Worm (Caenorhabditis elegans) whole organism, L4 larva: ENCODE results near the gene F22B3.5.
"Not testable (repeated sequence)": the region's sequence is repeated elsewhere in the genome, so short reads cannot be mapped to it uniquely, and the experiment has no call there.

Experiments used
- D1046.2 ChIP-seq: fragments of 200-800 bp; sonication (Bioruptor generic); IDR thresholded peaks from 2 replicates; pipeline ENCODE4 v1.3.6; 2022; ENCODE audit warnings: missing genetic modification characterization, missing compliant biosample characterization
- F10B5.3 ChIP-seq: sonication (generic microtip); optimal IDR thresholded peaks from 2 replicates; lab custom pipeline; 2016; ENCODE audit warnings: mild to moderate bottlenecking, missing genetic modification characterization, missing compliant biosample characterization
- F26F4.8 ChIP-seq: fragments of 200-800 bp; sonication (Bioruptor generic); conservative IDR thresholded peaks from 2 replicates; pipeline ENCODE4 v1.3.6; 2022; ENCODE audit warnings: missing genetic modification characterization, missing compliant biosample characterization
- F49E8.2 ChIP-seq: sonication (generic microtip); optimal IDR thresholded peaks from 2 replicates; lab custom pipeline; 2016; ENCODE audit warnings: missing compliant biosample characterization, mild to moderate bottlenecking, missing genetic modification characterization, borderline replicate concordance
- Y105C5A.15 ChIP-seq: fragments of 200-800 bp; sonication (Bioruptor generic); IDR thresholded peaks from 2 replicates; pipeline ENCODE4 v1.3.6; 2022; ENCODE audit warnings: missing genetic modification characterization, missing compliant biosample characterization
- Y48G9A.11 ChIP-seq: fragments of 200-800 bp; sonication (Bioruptor generic); IDR thresholded peaks from 2 replicates; pipeline ENCODE4 v1.3.6; 2022; ENCODE audit warnings: missing genetic modification reagents, missing genetic modification characterization, missing compliant biosample characterization
- aly-2 ChIP-seq: sonication (generic microtip); optimal IDR thresholded peaks from 2 replicates; lab custom pipeline; 2018; ENCODE audit warnings: missing biosample characterization, missing genetic modification characterization
- arid-1 ChIP-seq: fragments of 200-800 bp; sonication (Bioruptor generic); conservative IDR thresholded peaks from 2 replicates; pipeline ENCODE4 v1.3.6; 2022; ENCODE audit warnings: missing genetic modification reagents, missing genetic modification characterization, missing compliant biosample characterization
- ctbp-1 ChIP-seq: fragments of 200-800 bp; sonication (Bioruptor generic); IDR thresholded peaks from 2 replicates; pipeline ENCODE4 v1.3.6; 2022; ENCODE audit warnings: missing genetic modification reagents, missing genetic modification characterization, missing compliant biosample characterization
- dmd-8 ChIP-seq: fragments of 200-800 bp; sonication (Bioruptor generic); IDR thresholded peaks from 2 replicates; pipeline ENCODE4 v1.3.6; 2022; ENCODE audit warnings: missing genetic modification characterization, missing compliant biosample characterization
- fos-1 ChIP-seq: fragments of 150-350 bp; optimal IDR thresholded peaks from 2 replicates; lab custom pipeline; 2014; ENCODE audit warnings: missing biosample characterization, missing genetic modification characterization
- lim-7 ChIP-seq: fragments of 200-800 bp; sonication (Bioruptor generic); IDR thresholded peaks from 2 replicates; pipeline ENCODE4 v1.3.6; 2022; ENCODE audit warnings: missing genetic modification characterization, missing compliant biosample characterization
- lin-38 ChIP-seq: fragments of 200-800 bp; sonication (Bioruptor generic); IDR thresholded peaks from 2 replicates; pipeline ENCODE4 v1.3.6; 2022; ENCODE audit warnings: missing genetic modification reagents, missing genetic modification characterization, missing compliant biosample characterization
- mdl-1 ChIP-seq, 2 experiments: fragments of 150-350 bp in 1 of 2; sonication (generic microtip) in 1 of 2; optimal IDR thresholded peaks; 2 replicates each; lab custom pipeline; 2014 to 2017; ENCODE audit warnings: missing biosample characterization in 2 of 2, missing genetic modification characterization in 2 of 2
- mes-2 ChIP-seq: sonication (generic microtip); optimal IDR thresholded peaks from 2 replicates; lab custom pipeline; 2016; ENCODE audit warnings: missing genotype, mild to moderate bottlenecking, missing genetic modification characterization, missing compliant biosample characterization; ENCODE audit not compliant: poor library complexity, severe bottlenecking
- nhr-237 ChIP-seq: sonication (generic microtip); optimal IDR thresholded peaks from 2 replicates; lab custom pipeline; 2017; ENCODE audit warnings: missing biosample characterization, missing genetic modification characterization
- nhr-42 ChIP-seq: fragments of 200-800 bp; sonication (Bioruptor generic); IDR thresholded peaks from 2 replicates; pipeline ENCODE4 v1.3.6; 2022; ENCODE audit warnings: missing genetic modification characterization, missing compliant biosample characterization
- nhr-6 ChIP-seq: fragments of 150-350 bp; optimal IDR thresholded peaks from 2 replicates; lab custom pipeline; 2014; ENCODE audit warnings: missing biosample characterization, missing genetic modification characterization
- pha-4 ChIP-seq, 2 experiments: fragments of 150-350 bp in 1 of 2; fragments of 200-800 bp in 1 of 2; sonication (Bioruptor generic) in 1 of 2; IDR thresholded peaks in 1 of 2; optimal IDR thresholded peaks in 1 of 2; 2 replicates each; pipeline versions ENCODE4 v1.3.6 to Lab custom; 2014 to 2022; ENCODE audit warnings: missing genetic modification characterization in 2 of 2, missing genetic modification reagents in 2 of 2, missing biosample characterization in 1 of 2, missing compliant biosample characterization in 1 of 2
- skn-1 ChIP-seq: fragments of 150-350 bp; optimal IDR thresholded peaks from 2 replicates; lab custom pipeline; 2014; ENCODE audit warnings: missing biosample characterization, missing genetic modification characterization
- snpc-1.2 ChIP-seq: fragments of 200-800 bp; sonication (Bioruptor generic); IDR thresholded peaks from 2 replicates; pipeline ENCODE4 v1.3.6; 2022; ENCODE audit warnings: missing genetic modification reagents, missing genetic modification characterization, missing compliant biosample characterization
- spr-1 ChIP-seq: sonication (generic microtip); optimal IDR thresholded peaks from 2 replicates; lab custom pipeline; 2016; ENCODE audit warnings: mild to moderate bottlenecking, missing genetic modification characterization, missing compliant biosample characterization
- unc-130 ChIP-seq: sonication (generic microtip); optimal IDR thresholded peaks from 2 replicates; lab custom pipeline; 2016; ENCODE audit warnings: missing genetic modification reagents, missing genetic modification characterization, missing compliant biosample characterization
- unc-62 ChIP-seq, 3 experiments: fragments of 150-350 bp in 1 of 3; sonication (generic microtip); optimal IDR thresholded peaks in 2 of 3; peaks in 1 of 3; 1 replicate in 1 of 3; 2 replicates in 2 of 3; lab custom pipeline; 2014 to 2017; ENCODE audit warnings: missing biosample characterization in 3 of 3, missing genetic modification characterization in 3 of 3, missing genetic modification reagents in 3 of 3, missing genotype in 1 of 3

The F22B3.5 gene

ce11 chrIV:11414920-11415319 lies 1.7 kb downstream of the F22B3.5 start, which contains the start of gene F22B3.10:
TSS of gene F22B3.10 (minus strand) at chrIV:11415020.
- no peak for TF ChIP-seq nhr-237
- peak in 1 of 2 experiments; percentile 59 for TF ChIP-seq unc-62 (GFP tag; optimal IDR thresholded peaks at IDR 0.05 in 1 of 2; lab: Kevin White, UChicago)
- TF ChIP-seq unc-62 (tag; optimal IDR thresholded peaks at IDR 0.05; lab: Kevin White, UChicago) = no peak
- TF ChIP-seq spr-1 (tag; lab: Kevin White, UChicago) = no peak

ce11 chrIV:11410084-11410483 lies 6.5 kb downstream of the F22B3.5 start, which contains the start of gene gfat-2:
TSS of gene gfat-2 (plus strand) at chrIV:11410228.
- TF ChIP-seq fos-1 (tag; lab: Kevin White, UChicago) = no peak
- peak; percentile 10 for TF ChIP-seq unc-130 (GFP tag; lab: Kevin White, UChicago)

DNA sequence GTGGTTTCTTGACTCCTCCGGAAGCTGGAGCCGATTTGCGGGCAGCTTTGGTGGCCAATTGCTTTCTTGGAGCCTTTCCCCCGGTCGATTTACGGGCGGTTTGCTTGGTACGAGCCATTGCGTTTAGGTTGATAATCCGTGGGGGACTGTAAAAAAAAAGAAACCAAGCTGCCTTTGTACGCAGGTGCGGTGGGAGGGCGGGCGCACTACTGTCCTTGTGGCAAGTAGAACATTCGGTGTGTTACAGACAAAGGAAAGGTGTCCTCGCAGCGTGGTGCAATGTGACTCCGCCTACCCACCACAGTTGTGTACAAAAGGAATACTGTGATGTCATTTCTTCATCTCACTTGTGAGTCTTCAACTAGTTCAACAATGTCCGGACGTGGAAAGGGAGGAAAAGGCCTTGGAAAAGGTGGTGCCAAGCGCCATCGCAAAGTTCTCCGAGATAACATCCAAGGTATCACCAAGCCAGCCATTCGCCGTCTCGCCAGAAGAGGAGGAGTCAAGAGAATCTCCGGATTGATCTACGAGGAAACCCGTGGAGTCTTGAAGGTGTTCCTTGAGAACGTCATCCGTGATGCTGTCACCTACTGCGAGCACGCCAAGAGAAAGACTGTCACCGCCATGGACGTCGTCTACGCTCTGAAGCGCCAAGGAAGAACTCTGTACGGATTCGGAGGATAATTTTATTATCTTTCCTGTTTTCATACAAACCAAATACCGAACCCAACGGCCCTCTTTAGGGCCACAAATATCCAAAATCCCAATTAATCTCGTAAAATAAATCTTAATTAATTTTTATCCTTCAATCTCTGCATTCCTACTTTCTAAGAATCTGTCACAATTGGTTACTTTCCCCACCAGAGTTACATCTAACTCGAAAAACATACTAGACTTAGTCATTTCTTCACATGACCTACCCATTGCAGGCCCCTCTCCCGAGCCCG lies 9.6 kb downstream of the F22B3.5 start, which contains the start of the genes his-63 and his-64:
Gene his-63, minus strand, starts transcription at position 118 of the 947 bp plus-strand sequence.
Gene his-64, plus strand, starts transcription at position 373 of the 947 bp plus-strand sequence.
- TF ChIP-seq F26F4.8 (GFP tag; lab: Robert Waterston, UW) (0 out of 2 replicates have a peak, but pooled peaks have one; percentile 56), lin-38 (GFP tag; lab: Robert Waterston, UW) (peak; percentile 55; the same call in 1 of the 2 replicates), F49E8.2 (tag; lab: Kevin White, UChicago) (peak; percentile 25), pha-4 (GFP tag; IDR thresholded peaks at IDR 0.05; lab: Robert Waterston, UW) (0 out of 2 replicates have a peak, but pooled peaks have one; percentile 8), lim-7 (GFP tag; lab: Robert Waterston, UW) (peak; percentile 32; the same call in 1 of the 2 replicates), Y48G9A.11 (GFP tag; lab: Robert Waterston, UW) (peak; percentile 74), Y105C5A.15 (GFP tag; lab: Robert Waterston, UW) (0 out of 2 replicates have a peak, but pooled peaks have one; percentile 49), snpc-1.2 (GFP tag; lab: Robert Waterston, UW) (peak; percentile 78), ctbp-1 (GFP tag; lab: Robert Waterston, UW) (0 out of 2 replicates have a peak, but pooled peaks have one; percentile 17), mes-2 (tag; lab: Kevin White, UChicago) (peak; percentile 45), nhr-6 (tag; lab: Kevin White, UChicago) (peak; percentile 12)
- TF ChIP-seq pha-4 (tag; optimal IDR thresholded peaks at IDR 0.05; lab: Kevin White, UChicago) = not testable (repeated sequence)

DNA sequence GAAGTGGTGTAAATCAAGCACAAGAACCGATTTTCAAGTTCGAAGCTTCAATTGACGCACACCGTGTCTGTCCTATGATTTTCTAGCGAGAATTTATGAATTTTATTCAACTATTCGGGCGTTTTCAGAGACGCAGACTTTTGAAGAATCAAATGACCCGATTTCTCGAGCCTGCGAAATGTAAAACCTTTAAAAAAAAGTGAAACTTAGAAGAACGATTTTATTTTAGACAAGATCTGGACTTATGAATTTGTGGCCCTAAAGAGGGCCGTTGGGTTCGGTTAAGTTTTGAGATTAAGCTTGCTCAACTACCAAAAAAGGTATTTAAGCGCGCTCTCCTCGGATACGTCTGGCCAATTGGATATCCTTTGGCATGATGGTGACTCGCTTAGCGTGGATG lies 10.5 kb downstream of the F22B3.5 start:
- peak; percentile 50; the same call in 1 of the 2 replicates for TF ChIP-seq snpc-1.2 (GFP tag; lab: Robert Waterston, UW)
- TF ChIP-seq dmd-8 (GFP tag; lab: Robert Waterston, UW) = 0 out of 2 replicates have a peak, but pooled peaks have one; percentile 7
- peak; percentile 33; the same call in 1 of the 2 replicates for TF ChIP-seq lin-38 (GFP tag; lab: Robert Waterston, UW)
- 0 out of 2 replicates have a peak, but pooled peaks have one; percentile 17 for TF ChIP-seq arid-1 (GFP tag; lab: Robert Waterston, UW)
- TF ChIP-seq, all 104 proteins: peak for 4; not testable (repeated sequence) for 100

DNA sequence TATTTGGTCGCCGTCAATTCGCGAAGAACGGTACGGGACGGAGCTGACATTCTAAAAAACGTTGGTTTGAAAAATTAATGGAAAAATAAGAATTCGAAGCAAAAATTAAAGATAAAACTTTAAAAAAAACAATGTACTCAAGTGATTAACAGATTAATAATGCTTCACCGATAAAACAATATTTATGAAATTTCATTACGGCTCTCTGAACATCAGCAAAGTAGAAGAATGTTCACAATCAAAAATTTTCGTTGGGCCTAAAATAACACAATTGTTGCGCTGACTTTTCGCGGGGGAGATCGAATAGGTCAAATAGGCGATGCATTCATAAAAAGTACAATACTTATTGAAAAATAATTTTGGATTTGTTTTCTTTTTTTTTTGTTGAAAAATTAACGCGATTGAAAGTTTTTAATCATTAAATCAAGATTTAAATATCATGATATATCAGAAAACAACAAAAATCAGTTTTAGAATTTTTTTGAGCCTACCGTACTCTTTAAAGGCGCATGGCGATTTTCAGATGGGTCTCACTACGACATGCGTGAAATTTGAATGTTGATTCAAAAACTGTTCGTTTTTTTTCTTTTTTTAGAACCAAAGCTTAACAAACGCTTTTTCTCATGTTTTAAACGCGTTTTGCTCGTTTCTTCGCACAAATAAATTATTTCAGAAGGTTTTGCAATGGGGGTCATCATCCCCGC lies 13.2 kb downstream of the F22B3.5 start, which contains the start of the genes memi-3 and cyp-31A2:
Gene memi-3, minus strand, starts transcription at position 51 of the 704 bp plus-strand sequence.
Gene cyp-31A2, plus strand, starts transcription at position 674 of the 704 bp plus-strand sequence.
- TF ChIP-seq unc-130 (GFP tag; lab: Kevin White, UChicago) (peak; percentile 11), unc-62 (GFP tag; optimal IDR thresholded peaks at IDR 0.05 in 1 of 2; lab: Kevin White, UChicago) (peak in 1 of 2 experiments; percentile 34), unc-62 (tag; optimal IDR thresholded peaks at IDR 0.05; lab: Kevin White, UChicago) (no peak), D1046.2 (GFP tag; lab: Robert Waterston, UW) (no peak), mdl-1 (tag; optimal IDR thresholded peaks at IDR 0.05; lab: Kevin White, UChicago) (no peak), F10B5.3 (tag; lab: Kevin White, UChicago) (no peak), skn-1 (tag; lab: Kevin White, UChicago) (no peak), aly-2 (tag; lab: Kevin White, UChicago) (no peak), nhr-42 (GFP tag; lab: Robert Waterston, UW) (no peak), ctbp-1 (GFP tag; lab: Robert Waterston, UW) (no peak)
- TF ChIP-seq, all 104 proteins: peak for 2
